Worm (Caenorhabditis elegans) whole organism, L1 larva: ENCODE results near the gene W06G6.17.

ENCODE experiments used
- F16B12.6 ChIP-seq: fragments of 150-350 bp; optimal IDR thresholded peaks from 2 replicates; lab custom pipeline; 2014; ENCODE audit warnings: missing biosample characterization, missing genetic modification characterization
- aha-1 ChIP-seq: fragments of 150-350 bp; optimal IDR thresholded peaks from 2 replicates; lab custom pipeline; 2014; ENCODE audit warnings: missing biosample characterization, missing genetic modification characterization
- ceh-8 ChIP-seq: fragments of 200-800 bp; sonication (Bioruptor generic); optimal IDR thresholded peaks from 2 replicates; lab custom pipeline; 2018; ENCODE audit warnings: mild to moderate bottlenecking, missing genetic modification characterization, moderate library complexity, missing compliant biosample characterization
- ceh-82 ChIP-seq, 3 experiments: fragments of 150-350 bp in 1 of 3; sonication (generic microtip) in 2 of 3; optimal IDR thresholded peaks; 2 replicates each; lab custom pipeline; 2014 to 2017; ENCODE audit warnings: missing biosample characterization in 3 of 3, missing genetic modification characterization in 3 of 3
- dsc-1 ChIP-seq: sonication (generic microtip); optimal IDR thresholded peaks from 2 replicates; lab custom pipeline; 2016; ENCODE audit warnings: mild to moderate bottlenecking, missing genetic modification characterization, missing compliant biosample characterization
- efl-1 ChIP-seq, 4 experiments: fragments of 150-350 bp; optimal IDR thresholded peaks in 3 of 4; peaks in 1 of 4; 1 replicate in 1 of 4; 2 replicates in 3 of 4; lab custom pipeline; 2014; ENCODE audit warnings: missing biosample characterization in 2 of 4, missing genetic modification characterization in 2 of 4, missing genetic modification reagents in 2 of 4
- efl-3 ChIP-seq: fragments of 200-800 bp; sonication (Bioruptor generic); optimal IDR thresholded peaks from 2 replicates; lab custom pipeline; 2018; ENCODE audit warnings: mild to moderate bottlenecking, missing genetic modification characterization, missing compliant biosample characterization
- elt-2 ChIP-seq: sonication (generic microtip); optimal IDR thresholded peaks from 2 replicates; lab custom pipeline; 2016; ENCODE audit warnings: missing genetic modification characterization, mild to moderate bottlenecking, inconsistent platforms, missing compliant biosample characterization, missing genetic modification reagents
- ets-5 ChIP-seq: fragments of 200-800 bp; sonication (Bioruptor generic); IDR thresholded peaks from 2 replicates; pipeline ENCODE4 v1.3.6; 2022; ENCODE audit warnings: missing genetic modification characterization, missing compliant biosample characterization
- fkh-4 ChIP-seq: sonication (generic microtip); optimal IDR thresholded peaks from 2 replicates; lab custom pipeline; 2016; ENCODE audit warnings: missing compliant biosample characterization, missing genetic modification characterization, borderline replicate concordance
- fkh-8 ChIP-seq: sonication (generic microtip); optimal IDR thresholded peaks from 2 replicates; lab custom pipeline; 2016; ENCODE audit warnings: mild to moderate bottlenecking, missing genetic modification characterization, missing compliant biosample characterization
- fos-1 ChIP-seq: fragments of 150-350 bp; optimal IDR thresholded peaks from 2 replicates; lab custom pipeline; 2014; ENCODE audit warnings: missing biosample characterization, missing genetic modification characterization
- grh-1 ChIP-seq: fragments of 200-800 bp; sonication (Bioruptor generic); IDR thresholded peaks from 2 replicates; pipeline ENCODE4 v1.3.6; 2022; ENCODE audit warnings: missing genetic modification reagents, missing genetic modification characterization, missing compliant biosample characterization
- irx-1 ChIP-seq: sonication (generic microtip); optimal IDR thresholded peaks from 2 replicates; lab custom pipeline; 2016; ENCODE audit warnings: missing genetic modification characterization, missing compliant biosample characterization
- isw-1 ChIP-seq: fragments of 200-800 bp; sonication (Bioruptor generic); IDR thresholded peaks from 2 replicates; pipeline ENCODE4 v1.3.6; 2022; ENCODE audit warnings: missing genetic modification characterization, missing compliant biosample characterization
- lin-14 ChIP-seq: fragments of 200-800 bp; sonication (Bioruptor generic); optimal IDR thresholded peaks from 2 replicates; lab custom pipeline; 2018; ENCODE audit warnings: mild to moderate bottlenecking, missing genetic modification characterization, moderate library complexity, missing compliant biosample characterization
- lin-35 ChIP-seq, 2 experiments: fragments of 150-350 bp; optimal IDR thresholded peaks; 2 replicates each; lab custom pipeline; 2014; ENCODE audit warnings: missing biosample characterization in 2 of 2, missing genetic modification characterization in 2 of 2, missing genetic modification reagents in 2 of 2
- lir-3 ChIP-seq: sonication (generic microtip); optimal IDR thresholded peaks from 2 replicates; lab custom pipeline; 2016; ENCODE audit warnings: mild to moderate bottlenecking, missing genetic modification characterization, moderate library complexity, missing compliant biosample characterization; ENCODE audit not compliant: poor library complexity
- lsy-2 ChIP-seq, 2 experiments: fragments of 150-350 bp; optimal IDR thresholded peaks; 2 replicates each; lab custom pipeline; 2014; ENCODE audit warnings: missing biosample characterization in 2 of 2, missing genetic modification characterization in 2 of 2
- mdl-1 ChIP-seq, 2 experiments: fragments of 150-350 bp; optimal IDR thresholded peaks; 2 replicates each; lab custom pipeline; 2014 to 2017; ENCODE audit warnings: missing biosample characterization in 2 of 2, missing genetic modification characterization in 2 of 2, inconsistent platforms in 1 of 2
- mef-2 ChIP-seq: fragments of 150-350 bp; optimal IDR thresholded peaks from 2 replicates; lab custom pipeline; 2014; ENCODE audit warnings: missing biosample characterization, missing genetic modification characterization
- mep-1 ChIP-seq: fragments of 150-350 bp; optimal IDR thresholded peaks from 2 replicates; lab custom pipeline; 2014; ENCODE audit warnings: missing biosample characterization, missing genetic modification characterization
- nhr-11 ChIP-seq: fragments of 150-350 bp; optimal IDR thresholded peaks from 2 replicates; lab custom pipeline; 2014; ENCODE audit warnings: missing biosample characterization, missing genetic modification characterization
- nhr-19 ChIP-seq: fragments of 200-800 bp; sonication (Bioruptor generic); conservative IDR thresholded peaks from 2 replicates; pipeline ENCODE4 v1.3.6; 2022; ENCODE audit warnings: missing genetic modification characterization, missing compliant biosample characterization
- nhr-20 ChIP-seq: sonication (generic microtip); optimal IDR thresholded peaks from 2 replicates; lab custom pipeline; 2016; ENCODE audit warnings: mild to moderate bottlenecking, missing genetic modification characterization, missing compliant biosample characterization
- nhr-47 ChIP-seq: sonication (generic microtip); optimal IDR thresholded peaks from 2 replicates; lab custom pipeline; 2016; ENCODE audit warnings: mild to moderate bottlenecking, missing genetic modification characterization, moderate library complexity, missing compliant biosample characterization
- nhr-76 ChIP-seq: sonication (generic microtip); optimal IDR thresholded peaks from 2 replicates; lab custom pipeline; 2017; ENCODE audit warnings: missing biosample characterization, missing genetic modification characterization
- nhr-90 ChIP-seq: sonication (generic microtip); optimal IDR thresholded peaks from 2 replicates; lab custom pipeline; 2016; ENCODE audit warnings: mild to moderate bottlenecking, missing genetic modification characterization, missing compliant biosample characterization; ENCODE audit not compliant: poor library complexity
- tlp-1 ChIP-seq: fragments of 150-350 bp; optimal IDR thresholded peaks from 2 replicates; lab custom pipeline; 2014; ENCODE audit warnings: missing biosample characterization, missing genetic modification characterization
- unc-86 ChIP-seq: sonication (generic microtip); optimal IDR thresholded peaks from 2 replicates; lab custom pipeline; 2016; ENCODE audit warnings: missing genetic modification characterization, missing compliant biosample characterization

The W06G6.17 gene

ce11 chrV:16629600-16629999 is 15.5 kb downstream of the W06G6.17 start, which contains the start of gene srd-21:
TSS of gene srd-21 (plus strand) at chrV:16629900.
- TF ChIP-seq F16B12.6 (no peak), nhr-19 (GFP tag; lab: Robert Waterston, UW) (no peak), lir-3 (tag; lab: Kevin White, UChicago) (no peak), nhr-90 (tag; lab: Kevin White, UChicago) (no peak), mef-2 (no peak), mep-1 (tag; lab: Kevin White, UChicago) (no peak), nhr-76 (tag; lab: Kevin White, UChicago) (no peak), aha-1 (no peak), ets-5 (GFP tag; lab: Robert Waterston, UW) (no peak), fkh-4 (no peak), lin-14 (GFP tag; lab: Kevin White, UChicago) (no peak), nhr-20 (tag; lab: Kevin White, UChicago) (no peak), lin-35 (GFP tag; optimal IDR thresholded peaks at IDR 0.05; lab: Kevin White, UChicago) (no peak), irx-1 (tag; lab: Kevin White, UChicago) (no peak), isw-1 (no peak)

DNA sequence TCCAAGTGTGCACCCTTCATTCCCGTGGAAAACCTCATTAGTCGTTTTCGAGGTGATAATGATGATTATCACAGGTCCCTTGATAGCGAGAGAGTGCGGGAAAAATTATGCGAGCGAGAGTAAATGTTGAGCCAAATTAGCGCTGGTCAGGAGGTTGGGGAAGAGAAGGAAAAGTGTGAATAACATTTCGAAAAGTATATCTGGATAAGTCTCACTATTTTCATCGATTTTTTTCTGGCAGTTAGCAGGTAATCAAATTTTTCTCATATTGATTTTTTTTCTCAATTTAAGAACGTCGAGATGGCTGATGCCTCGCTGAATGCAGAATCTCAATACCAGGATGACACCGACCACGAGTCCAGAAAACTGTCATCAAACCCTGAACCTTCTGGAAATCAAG is 16.1 kb downstream of the W06G6.17 start, which contains the start of gene W06G6.2:
W06G6.2 (plus strand) TSS at position 301 of the 400 bp plus-strand sequence.
- TF ChIP-seq unc-86 (tag; lab: Kevin White, UChicago) (no peak), ceh-8 (GFP tag; lab: Kevin White, UChicago) (no peak), mdl-1 (tag; optimal IDR thresholded peaks at IDR 0.05; lab: Kevin White, UChicago) (no peak), nhr-47 (tag; lab: Kevin White, UChicago) (no peak), lsy-2 (tag; optimal IDR thresholded peaks at IDR 0.05; lab: Kevin White, UChicago) (no peak), dsc-1 (tag; lab: Kevin White, UChicago) (no peak), elt-2 (tag; lab: Kevin White, UChicago) (no peak), efl-3 (GFP tag; lab: Kevin White, UChicago) (no peak)

DNA sequence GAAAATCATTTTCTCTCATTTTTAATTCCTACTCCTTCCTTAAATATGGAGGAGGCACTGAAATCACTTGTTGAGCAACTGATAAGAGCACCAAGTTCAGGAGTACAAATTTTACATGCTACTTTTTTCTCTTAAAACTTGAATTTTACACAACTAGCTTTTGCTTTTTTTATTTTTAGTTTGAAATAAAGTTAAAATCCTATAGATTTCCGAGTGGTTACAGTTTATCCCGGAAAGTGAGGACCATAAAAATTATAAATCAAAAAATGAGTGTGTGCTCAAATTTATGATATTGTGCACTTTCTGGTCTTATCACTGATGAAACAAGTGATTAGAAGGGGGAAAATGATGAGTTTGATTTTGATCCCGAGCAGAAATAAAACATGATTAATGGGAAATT is 17.1 kb downstream of the W06G6.17 start, which contains the start of gene oac-53:
oac-53 (minus strand) TSS at position 9 of the 400 bp plus-strand sequence.
- no peak for TF ChIP-seq lsy-2 (tag; optimal IDR thresholded peaks at IDR 0.05; lab: Kevin White, UChicago)
- peak; percentile 3 for TF ChIP-seq tlp-1 (tag; lab: Kevin White, UChicago)
- TF ChIP-seq fkh-8 (tag; lab: Kevin White, UChicago): no peak
- peak; percentile 77 for TF ChIP-seq elt-2 (tag; lab: Kevin White, UChicago)

- TF ChIP-seq ceh-82 (tag; optimal IDR thresholded peaks at IDR 0.05; lab: Kevin White, UChicago): no peak
- TF ChIP-seq efl-1 (optimal IDR thresholded peaks at IDR 0.05; lab: Kevin White, UChicago): no peak
- no peak for TF ChIP-seq efl-1 (GFP tag; optimal IDR thresholded peaks at IDR 0.05 in 1 of 2; lab: Kevin White, UChicago)
Measured at ce11 chrV:16622754-16623261, 22.2 kb downstream of the W06G6.17 start, which contains the start of gene Y70C5A.2. TSS of gene Y70C5A.2 (minus strand) at chrV:16623211.

- TF ChIP-seq fos-1 (tag; lab: Kevin White, UChicago) (no peak), lir-3 (tag; lab: Kevin White, UChicago) (no peak), grh-1 (0 out of 2 replicates have a peak, but pooled peaks have one; percentile 12), fkh-8 (tag; lab: Kevin White, UChicago) (peak; percentile 11)
Measured at ce11 chrV:16621894-16622293, 23.2 kb downstream of the W06G6.17 start.

- peak; percentile 1 for TF ChIP-seq elt-2 (tag; lab: Kevin White, UChicago)
- no peak for TF ChIP-seq nhr-11
Measured at ce11 chrV:16620874-16621273, 24.2 kb downstream of the W06G6.17 start, which contains the start of gene Y70C5A.3. TSS of gene Y70C5A.3 (minus strand) at chrV:16620923.
